Worm (Caenorhabditis elegans): ENCODE results near the gene nduf-2.2.
A peak's percentile ranks its signal among the peaks of the same experiment; 100 is the strongest.

ce11 chrIII:6419409-6419944 lies 45.5 kb upstream of the nduf-2.2 start, which contains the start of gene atgl-1:
- TF ChIP-seq nhr-28 (tag; optimal IDR thresholded peaks at IDR 0.05) (peak; percentile 69), php-3 (GFP tag; IDR thresholded peaks at IDR 0.05) (no peak), ztf-11 (tag; optimal IDR thresholded peaks at IDR 0.05) (no peak), rbr-2 (tag; optimal IDR thresholded peaks at IDR 0.05) (no peak)

Measured in whole organism, L4 larva.